Worm (Caenorhabditis elegans): ENCODE data around the gene ifb-2.

ce11 chrII:5719848-5720247 is 30.1 kb upstream of the ifb-2 start, which contains the start of gene damt-1:
- TF ChIP-seq unc-39 (tag; optimal IDR thresholded peaks at IDR 0.05): no peak
- TF ChIP-seq nhr-25 (tag; optimal IDR thresholded peaks at IDR 0.05): no peak
- no peak for TF ChIP-seq sma-9 (GFP tag; optimal IDR thresholded peaks at IDR 0.05)
- TF ChIP-seq sma-9 (tag; optimal IDR thresholded peaks at IDR 0.05): no peak
